Worm (Caenorhabditis elegans) whole organism, young adult: Measurements from ENCODE around the gene R07E4.1.

Experiments
- T07F8.4 ChIP-seq: sonication (generic microtip); optimal IDR thresholded peaks from 2 replicates; lab custom pipeline; 2016; ENCODE audit warnings: mild to moderate bottlenecking, missing genetic modification characterization, moderate library complexity, missing compliant biosample characterization
- Y53F4B.3 ChIP-seq: fragments of 200-800 bp; sonication (Bioruptor generic); IDR thresholded peaks from 2 replicates; pipeline ENCODE4 v1.3.6; 2022; ENCODE audit warnings: missing genetic modification reagents, missing genetic modification characterization, missing compliant biosample characterization
- Y67H2A.10 ChIP-seq: fragments of 200-800 bp; sonication (Bioruptor generic); conservative IDR thresholded peaks from 2 replicates; pipeline ENCODE4 v1.3.6; 2022; ENCODE audit warnings: missing genetic modification reagents, missing genetic modification characterization, missing compliant biosample characterization
- ZK185.1 ChIP-seq: sonication (generic microtip); optimal IDR thresholded peaks from 2 replicates; lab custom pipeline; 2016; ENCODE audit warnings: mild to moderate bottlenecking, missing genetic modification characterization, missing compliant biosample characterization; ENCODE audit not compliant: poor library complexity, severe bottlenecking
- ceh-40 ChIP-seq: fragments of 200-800 bp; sonication (Bioruptor generic); IDR thresholded peaks from 2 replicates; pipeline ENCODE4 v1.3.6; 2022; ENCODE audit warnings: missing genetic modification characterization, missing compliant biosample characterization
- hlh-26 ChIP-seq: fragments of 200-800 bp; sonication (Bioruptor generic); conservative IDR thresholded peaks from 2 replicates; pipeline ENCODE4 v1.3.6; 2022; ENCODE audit warnings: missing genetic modification reagents, missing genetic modification characterization, missing compliant biosample characterization
- hsf-1 ChIP-seq: fragments of 200-800 bp; sonication (Bioruptor generic); IDR thresholded peaks from 2 replicates; pipeline ENCODE4 v1.3.6; 2022; ENCODE audit warnings: missing genetic modification reagents, missing genetic modification characterization, missing compliant biosample characterization
- lag-1 ChIP-seq: fragments of 200-800 bp; sonication (Bioruptor generic); IDR thresholded peaks from 2 replicates; pipeline ENCODE4 v1.3.6; 2022; ENCODE audit warnings: missing genetic modification reagents, missing genetic modification characterization, missing compliant biosample characterization
- mcd-1 ChIP-seq: fragments of 200-800 bp; sonication (Bioruptor generic); IDR thresholded peaks from 2 replicates; pipeline ENCODE4 v1.3.6; 2022; ENCODE audit warnings: missing genetic modification reagents, missing genetic modification characterization, missing compliant biosample characterization
- sea-2 ChIP-seq: fragments of 200-800 bp; sonication (Bioruptor generic); IDR thresholded peaks from 2 replicates; pipeline ENCODE4 v1.3.6; 2022; ENCODE audit warnings: missing genetic modification characterization, missing compliant biosample characterization
- snpc-4 ChIP-seq, 5 experiments: fragments of 150-350 bp in 1 of 5; sonication (generic microtip) in 4 of 5; optimal IDR thresholded peaks; 2 replicates each; lab custom pipeline; 2014 to 2018; ENCODE audit warnings: missing genetic modification characterization in 5 of 5, missing biosample characterization in 3 of 5, antibody characterized with exemption in 2 of 5, mild to moderate bottlenecking in 2 of 5, missing compliant biosample characterization in 2 of 5, missing genotype in 2 of 5, moderate library complexity in 2 of 5, missing genetic modification reagents in 1 of 5

ce11 chrX:5943908-5944307, 15.0 kb upstream of the R07E4.1 start:
- TF ChIP-seq ceh-40 (GFP tag; lab: Robert Waterston, UW), result no peak
- TF ChIP-seq T07F8.4 (tag; lab: Kevin White, UChicago), result no peak
- TF ChIP-seq ZK185.1 (tag; lab: Kevin White, UChicago), result no peak
- no peak for TF ChIP-seq snpc-4 (GFP tag; optimal IDR thresholded peaks at IDR 0.05; lab: Kevin White, UChicago)
- no peak for TF ChIP-seq snpc-4 (tag; optimal IDR thresholded peaks at IDR 0.05; lab: Kevin White, UChicago)
- TF ChIP-seq lag-1 (GFP tag; lab: Robert Waterston, UW), result no peak
- no peak for TF ChIP-seq hlh-26 (GFP tag; lab: Robert Waterston, UW)
- TF ChIP-seq Y53F4B.3, result no peak
- no peak for TF ChIP-seq hsf-1 (GFP tag; lab: Robert Waterston, UW)
- no peak for TF ChIP-seq mcd-1 (GFP tag; lab: Robert Waterston, UW)
- no peak for TF ChIP-seq sea-2 (GFP tag; lab: Robert Waterston, UW)
- TF ChIP-seq Y67H2A.10, result no peak
